Fruit fly (Drosophila melanogaster) whole organism, prepupa: ENCODE measurements around the gene CG45067.

Experiments used
- Blimp-1 ChIP-seq: fragments of 200-800 bp; sonication (Bioruptor generic); optimal IDR thresholded peaks from 3 replicates; lab custom pipeline; 2017; ENCODE audit warnings: missing biosample characterization, missing genetic modification characterization, mild to moderate bottlenecking, moderate library complexity, missing genetic modification reagents
- CG10631 ChIP-seq: fragments of 200-800 bp; sonication (Bioruptor generic); optimal IDR thresholded peaks from 2 replicates; lab custom pipeline; 2016; ENCODE audit warnings: missing biosample characterization, missing genetic modification characterization
- CG10669 ChIP-seq: fragments of 200-800 bp; sonication (Bioruptor generic); optimal IDR thresholded peaks from 3 replicates; lab custom pipeline; 2018; ENCODE audit warnings: missing biosample characterization, mild to moderate bottlenecking, missing genetic modification characterization, moderate library complexity
- CG11294 ChIP-seq: fragments of 200-800 bp; sonication (Bioruptor generic); IDR thresholded peaks from 2 replicates; pipeline ENCODE4 v1.3.6; 2022; ENCODE audit warnings: missing biosample characterization, missing genetic modification characterization
- CG11762 ChIP-seq: fragments of 200-800 bp; sonication (Bioruptor generic); optimal IDR thresholded peaks from 3 replicates; lab custom pipeline; 2016; ENCODE audit warnings: missing biosample characterization, missing genetic modification characterization; ENCODE audit not compliant: insufficient read depth
- CG11902 ChIP-seq: fragments of 200-800 bp; sonication (Bioruptor generic); optimal IDR thresholded peaks from 3 replicates; lab custom pipeline; 2016; ENCODE audit warnings: missing biosample characterization, missing genetic modification characterization
- CG15336 ChIP-seq: fragments of 200-800 bp; sonication (Bioruptor generic); IDR thresholded peaks from 2 replicates; pipeline ENCODE4 v1.3.6; 2022; ENCODE audit warnings: missing biosample characterization, missing genetic modification characterization
- CG1621 ChIP-seq: fragments of 200-800 bp; sonication (Bioruptor generic); optimal IDR thresholded peaks from 3 replicates; lab custom pipeline; 2018; ENCODE audit warnings: missing biosample characterization, mild to moderate bottlenecking, missing genetic modification characterization
- CG16779 ChIP-seq: fragments of 200-800 bp; sonication (Bioruptor generic); optimal IDR thresholded peaks from 3 replicates; lab custom pipeline; 2017; ENCODE audit warnings: missing biosample characterization, mild to moderate bottlenecking, missing genetic modification characterization
- CG31627 ChIP-seq: fragments of 200-800 bp; sonication (Bioruptor generic); optimal IDR thresholded peaks from 3 replicates; lab custom pipeline; 2016; ENCODE audit warnings: missing biosample characterization, missing genetic modification characterization
- CG32006 ChIP-seq: fragments of 200-800 bp; sonication (Bioruptor generic); optimal IDR thresholded peaks from 3 replicates; lab custom pipeline; 2017; ENCODE audit warnings: missing biosample characterization, mild to moderate bottlenecking, missing genetic modification characterization
- CG3919 ChIP-seq: fragments of 200-800 bp; sonication (Bioruptor generic); optimal IDR thresholded peaks from 3 replicates; lab custom pipeline; 2016; ENCODE audit warnings: missing biosample characterization, missing genetic modification characterization
- CG4318 ChIP-seq: fragments of 200-800 bp; sonication (Bioruptor generic); optimal IDR thresholded peaks from 3 replicates; lab custom pipeline; 2017; ENCODE audit warnings: missing biosample characterization, mild to moderate bottlenecking, missing genetic modification characterization
- CG6163 ChIP-seq: fragments of 200-800 bp; sonication (Bioruptor generic); IDR thresholded peaks from 3 replicates; pipeline ENCODE4 v1.3.6; 2022; ENCODE audit warnings: missing biosample characterization, missing genetic modification characterization
- CG6276 ChIP-seq: fragments of 200-800 bp; sonication (Bioruptor generic); optimal IDR thresholded peaks from 2 replicates; lab custom pipeline; 2017; ENCODE audit warnings: missing biosample characterization, mild to moderate bottlenecking, missing genetic modification characterization
- CG6808 ChIP-seq: fragments of 200-800 bp; sonication (Bioruptor generic); optimal IDR thresholded peaks from 3 replicates; lab custom pipeline; 2017; ENCODE audit warnings: missing biosample characterization, missing genetic modification characterization, mild to moderate bottlenecking, moderate library complexity, missing genetic modification reagents
- CG8319 ChIP-seq: fragments of 200-800 bp; sonication (Bioruptor generic); optimal IDR thresholded peaks from 3 replicates; lab custom pipeline; 2016; ENCODE audit warnings: missing biosample characterization, missing genetic modification characterization
- Eip75B ChIP-seq: fragments of 200-800 bp; sonication (Bioruptor generic); optimal IDR thresholded peaks from 3 replicates; lab custom pipeline; 2016; ENCODE audit warnings: missing biosample characterization, missing genetic modification characterization
- Eip78C ChIP-seq: fragments of 200-800 bp; sonication (Bioruptor generic); peaks from one replicate; lab custom pipeline; 2016; ENCODE audit warnings: missing biosample characterization, missing genetic modification characterization
- Eip93F ChIP-seq: fragments of 200-800 bp; sonication (Bioruptor generic); optimal IDR thresholded peaks from 2 replicates; lab custom pipeline; 2016; ENCODE audit warnings: missing biosample characterization, mild to moderate bottlenecking, missing genetic modification characterization
- Ets21C ChIP-seq: fragments of 200-800 bp; sonication (Bioruptor generic); optimal IDR thresholded peaks from 3 replicates; lab custom pipeline; 2016; ENCODE audit warnings: missing biosample characterization, missing genetic modification characterization
- Gug ChIP-seq: fragments of 200-800 bp; sonication (Bioruptor generic); IDR thresholded peaks from 2 replicates; pipeline ENCODE4 v1.3.6; 2022; ENCODE audit warnings: missing biosample characterization, missing genetic modification characterization
- Hr38 ChIP-seq: sonication (Bioruptor generic); optimal IDR thresholded peaks from 2 replicates; lab custom pipeline; 2016; ENCODE audit warnings: missing biosample characterization, missing genetic modification characterization
- Lpt ChIP-seq: fragments of 200-800 bp; sonication (Bioruptor generic); optimal IDR thresholded peaks from 3 replicates; lab custom pipeline; 2016; ENCODE audit warnings: missing biosample characterization, missing genetic modification characterization
- OdsH ChIP-seq: fragments of 200-800 bp; sonication (Bioruptor generic); optimal IDR thresholded peaks from 3 replicates; lab custom pipeline; 2016; ENCODE audit warnings: missing biosample characterization, missing genetic modification characterization
- Sox14 ChIP-seq: fragments of 200-800 bp; sonication (Bioruptor generic); optimal IDR thresholded peaks from 3 replicates; lab custom pipeline; 2016; ENCODE audit warnings: missing biosample characterization, missing genetic modification characterization
- acj6 ChIP-seq: fragments of 200-800 bp; sonication (Bioruptor generic); optimal IDR thresholded peaks from 3 replicates; lab custom pipeline; 2016; ENCODE audit warnings: missing biosample characterization, missing genetic modification characterization
- dac ChIP-seq: fragments of 200-800 bp; sonication (Bioruptor generic); optimal IDR thresholded peaks from 2 replicates; lab custom pipeline; 2017; ENCODE audit warnings: missing biosample characterization, mild to moderate bottlenecking, missing genetic modification characterization
- eg ChIP-seq: fragments of 200-800 bp; sonication (Bioruptor generic); IDR thresholded peaks from 3 replicates; pipeline ENCODE4 v1.3.6; 2022; ENCODE audit warnings: missing biosample characterization, missing genetic modification characterization
- fd85E ChIP-seq: fragments of 200-800 bp; sonication (Bioruptor generic); optimal IDR thresholded peaks from 3 replicates; lab custom pipeline; 2016; ENCODE audit warnings: missing biosample characterization, missing genetic modification characterization
- fkh ChIP-seq: fragments of 200-800 bp; sonication (Bioruptor generic); optimal IDR thresholded peaks from 3 replicates; lab custom pipeline; 2017; ENCODE audit warnings: missing biosample characterization, mild to moderate bottlenecking, missing genetic modification characterization, moderate library complexity
- pdm3 ChIP-seq: fragments of 200-800 bp; sonication (Bioruptor generic); optimal IDR thresholded peaks from 3 replicates; lab custom pipeline; 2016; ENCODE audit warnings: missing biosample characterization, missing genetic modification characterization
- salr ChIP-seq, 2 experiments: fragments of 200-800 bp; sonication (Bioruptor generic); optimal IDR thresholded peaks; 3 replicates each; lab custom pipeline; 2016 to 2018; ENCODE audit warnings: missing biosample characterization in 2 of 2, missing genetic modification characterization in 2 of 2, mild to moderate bottlenecking in 1 of 2
- spab ChIP-seq: fragments of 200-800 bp; sonication (Bioruptor generic); optimal IDR thresholded peaks from 2 replicates; lab custom pipeline; 2017; ENCODE audit warnings: missing biosample characterization, mild to moderate bottlenecking, missing genetic modification characterization, missing genetic modification reagents
- vri ChIP-seq: fragments of 200-800 bp; sonication (Bioruptor generic); optimal IDR thresholded peaks from 3 replicates; lab custom pipeline; 2016; ENCODE audit warnings: missing biosample characterization, mild to moderate bottlenecking, missing genetic modification characterization

Gene CG45067

DNA sequence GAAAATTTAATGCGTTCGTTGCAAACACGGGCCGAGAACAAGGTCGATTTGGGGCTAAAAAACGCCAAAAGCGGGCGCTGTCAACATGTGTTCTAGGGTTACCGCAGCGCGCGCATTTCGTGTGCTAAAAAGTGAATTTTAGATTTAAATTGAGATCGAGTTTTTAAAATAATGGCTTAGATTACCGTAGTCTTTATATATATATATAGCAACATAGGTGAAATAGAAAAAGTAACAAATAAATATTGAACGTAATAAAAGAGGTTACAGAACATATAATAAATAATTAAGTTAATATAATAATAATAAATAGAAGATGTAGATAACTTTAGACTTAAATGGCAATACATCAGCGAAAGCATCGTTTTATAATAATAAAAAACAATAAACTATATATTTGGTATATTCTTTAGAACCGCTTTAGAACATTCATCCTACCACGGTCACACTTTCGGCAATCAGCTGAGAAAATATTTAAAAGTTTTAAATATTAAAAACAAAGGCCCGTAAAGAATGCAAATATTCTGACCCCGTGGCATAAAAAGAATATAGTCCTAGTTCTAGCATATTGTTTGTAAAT is 29.2 kb upstream of the CG45067 start, which contains the start of the genes CG11537 and Alg2 (continued):
- TF ChIP-seq CG3919 (GFP tag; lab: Kevin White, UChicago) = peak; percentile 31
- no peak for TF ChIP-seq CG10631 (GFP tag; lab: Kevin White, UChicago)
- no peak for TF ChIP-seq CG6808
- TF ChIP-seq CG32006 = no peak
- no peak for TF ChIP-seq spab
- TF ChIP-seq Lpt (GFP tag; lab: Kevin White, UChicago) = no peak
- TF ChIP-seq CG16779 (tag; lab: Kevin White, UChicago) = no peak
- peak; percentile 16 for TF ChIP-seq vri (GFP tag; lab: Kevin White, UChicago)
- TF ChIP-seq CG11762 (GFP tag; lab: Kevin White, UChicago) = no peak
- TF ChIP-seq OdsH (GFP tag; lab: Kevin White, UChicago) = peak; percentile 34
- TF ChIP-seq Hr38 (GFP tag; lab: Kevin White, UChicago) = no peak
- no peak for TF ChIP-seq Gug
- TF ChIP-seq CG4318 (GFP tag; lab: Kevin White, UChicago) = no peak
- no peak for TF ChIP-seq eg (GFP tag; lab: Robert Waterston, UW)
- no peak for TF ChIP-seq pdm3 (GFP tag; lab: Kevin White, UChicago)
- no peak for TF ChIP-seq CG1621 (tag; lab: Kevin White, UChicago)
- TF ChIP-seq CG6276 (GFP tag; lab: Kevin White, UChicago) = no peak
- TF ChIP-seq Eip75B (GFP tag; lab: Kevin White, UChicago) = no peak
- TF ChIP-seq salr (GFP tag; optimal IDR thresholded peaks at IDR 0.05; lab: Kevin White, UChicago) = peak in 1 of 2 experiments; percentile 7
- TF ChIP-seq fd85E = no peak
- TF ChIP-seq CG15336 = no peak
- TF ChIP-seq Ets21C (GFP tag; lab: Kevin White, UChicago) = no peak
- TF ChIP-seq CG6163 (GFP tag; lab: Robert Waterston, UW) = no peak
- no peak for TF ChIP-seq dac (GFP tag; lab: Kevin White, UChicago)
- no peak for TF ChIP-seq CG10669 (GFP tag; lab: Kevin White, UChicago)
- peak; percentile 40 for TF ChIP-seq Sox14 (GFP tag; lab: Kevin White, UChicago)
- TF ChIP-seq, all 60 proteins: peak for 14

DNA sequence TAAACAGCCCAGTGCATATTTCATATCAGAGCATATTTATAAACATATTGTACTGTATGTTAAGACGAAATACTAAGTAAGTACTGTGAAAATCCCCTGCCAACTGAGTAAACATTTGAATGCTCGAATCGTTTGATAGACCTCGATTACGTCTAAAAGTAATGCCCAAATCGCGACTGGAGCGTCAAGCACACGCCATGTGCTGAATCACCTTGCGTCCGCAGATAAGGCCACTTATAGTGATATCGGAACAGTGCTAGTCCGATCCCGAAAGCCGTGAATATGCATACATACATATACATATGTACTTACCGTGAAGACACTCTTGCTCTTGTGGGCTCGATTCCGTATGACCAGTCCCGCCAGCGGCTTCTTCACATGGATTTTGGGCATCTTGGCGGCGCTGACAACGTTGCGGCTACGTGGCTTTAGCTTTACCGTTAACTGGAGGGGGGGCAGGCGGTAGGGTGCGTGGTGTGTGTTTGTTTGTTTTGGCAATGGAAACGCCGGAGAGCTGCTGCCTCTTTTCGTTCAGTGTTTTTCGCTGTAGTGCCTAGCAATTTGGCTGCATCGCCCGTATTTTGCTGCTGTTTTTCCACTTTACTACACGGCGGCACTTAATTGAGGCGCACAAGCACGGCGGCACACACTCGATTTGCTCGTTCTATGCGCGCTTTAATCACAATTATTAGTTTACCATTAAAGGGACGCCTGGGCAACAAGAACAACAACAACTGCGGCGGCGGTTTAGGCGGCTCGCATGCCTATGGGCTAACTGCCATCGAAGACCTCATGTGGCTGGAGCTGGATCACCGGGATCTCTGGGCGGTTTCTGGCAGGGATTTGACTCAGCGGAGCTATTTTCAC is 28.5 kb upstream of the CG45067 start:
- TF ChIP-seq Eip78C (peak; percentile 39), fkh (GFP tag; lab: Kevin White, UChicago) (peak; percentile 65), CG31627 (GFP tag; lab: Kevin White, UChicago) (no peak)

DNA sequence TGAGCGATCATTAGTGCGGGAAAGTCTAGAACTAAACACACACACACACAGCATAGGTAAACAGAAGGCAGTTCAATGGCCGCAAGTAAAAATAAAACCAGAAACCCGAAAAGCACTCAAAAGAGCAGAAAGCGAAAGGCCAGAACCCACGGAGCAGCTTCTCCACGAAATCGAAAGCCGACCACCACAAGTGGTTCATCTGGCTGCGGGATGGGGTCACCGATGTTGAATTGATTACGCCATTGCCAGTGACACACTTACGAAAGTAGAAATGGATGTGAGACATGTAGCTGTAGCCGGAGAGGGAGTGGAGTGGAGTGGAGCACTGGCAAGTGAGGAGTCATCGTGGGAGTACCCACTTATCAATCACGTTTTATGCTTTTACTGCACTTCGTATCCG is 27.1 kb upstream of the CG45067 start:
- TF ChIP-seq acj6 (no peak), CG11294 (GFP tag; lab: Robert Waterston, UW) (peak; percentile 9; the same call in 1 of the 2 replicates), fd85E (no peak), Blimp-1 (GFP tag; lab: Kevin White, UChicago) (peak; percentile 77), Eip75B (GFP tag; lab: Kevin White, UChicago) (peak; percentile 4), CG11902 (GFP tag; lab: Kevin White, UChicago) (no peak), CG8319 (GFP tag; lab: Kevin White, UChicago) (no peak), CG6163 (GFP tag; lab: Robert Waterston, UW) (no peak), Eip93F (GFP tag; lab: Kevin White, UChicago) (no peak)
